Worm (Caenorhabditis elegans): ENCODE results near the gene chmp-7.

Gene chmp-7

DNA sequence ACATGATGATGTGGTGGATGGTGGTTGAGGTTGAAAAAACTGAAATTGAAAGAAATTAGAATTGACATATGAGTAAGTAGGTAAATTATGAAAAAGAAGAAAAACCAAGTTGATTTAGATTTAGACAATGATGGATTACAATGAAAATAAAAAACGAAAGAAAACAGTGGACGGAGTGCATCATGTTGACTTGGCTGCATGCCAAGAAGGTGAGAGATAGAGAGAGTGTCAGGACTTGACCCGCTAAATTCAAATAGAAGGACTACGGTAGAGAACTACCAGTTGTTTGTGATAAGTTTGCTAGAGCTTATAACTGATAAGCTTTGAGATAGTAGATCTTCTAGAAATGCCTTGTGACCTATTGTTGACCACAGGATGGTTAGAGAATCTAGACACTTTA lies 6.3 kb downstream of the chmp-7 start, which contains the start of gene T24B8.3:
Gene T24B8.3 (minus strand): TSS at position 39 of the 400 bp plus-strand sequence.
- TF ChIP-seq fkh-10 (GFP tag; optimal IDR thresholded peaks at IDR 0.05) (no peak), nhr-28 (tag; optimal IDR thresholded peaks at IDR 0.05) (no peak), nhr-77 (tag; optimal IDR thresholded peaks at IDR 0.05) (no peak), R02D3.7 (tag; optimal IDR thresholded peaks at IDR 0.05) (no peak), nhr-11 (tag; optimal IDR thresholded peaks at IDR 0.05) (no peak), nhr-237 (tag; optimal IDR thresholded peaks at IDR 0.05) (no peak), pqm-1 (tag; optimal IDR thresholded peaks at IDR 0.05) (no peak), nhr-23 (tag; optimal IDR thresholded peaks at IDR 0.05) (peak; percentile 53), pha-4 (tag; optimal IDR thresholded peaks at IDR 0.05) (peak; percentile 72), eor-1 (tag; optimal IDR thresholded peaks at IDR 0.05) (no peak)

DNA sequence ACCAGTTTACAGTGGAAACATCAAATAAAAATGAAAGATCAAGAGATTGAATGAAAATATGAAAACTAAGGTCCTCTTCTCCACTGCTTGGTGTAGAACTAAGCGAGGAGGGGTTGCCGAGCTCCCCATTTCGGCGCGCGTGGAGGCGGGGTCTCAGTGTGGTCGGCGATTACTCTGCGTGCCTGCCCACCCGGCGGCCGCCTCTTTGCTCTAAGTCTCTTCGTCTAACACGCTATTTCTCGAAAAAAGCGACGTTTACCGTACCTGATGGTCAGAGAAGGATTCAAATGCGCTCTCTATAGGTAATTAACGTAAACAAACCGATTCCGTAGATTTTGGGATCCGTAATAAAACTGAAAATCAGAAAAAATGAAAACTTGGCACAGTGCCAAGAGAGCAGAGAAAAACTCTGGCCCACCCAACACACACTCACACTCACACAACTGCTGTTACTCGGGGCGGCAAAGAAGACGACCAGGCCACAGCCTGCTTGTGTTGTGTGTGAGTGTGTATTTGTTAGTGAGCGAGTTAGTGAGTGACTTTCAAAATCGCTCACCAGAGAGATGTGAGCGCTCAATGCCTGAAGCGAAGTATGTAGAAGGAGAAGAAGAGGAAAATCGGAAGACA lies 6.9 kb downstream of the chmp-7 start:
- TF ChIP-seq nhr-25 (tag; optimal IDR thresholded peaks at IDR 0.05) (peak; percentile 42), elt-2 (tag; optimal IDR thresholded peaks at IDR 0.05) (peak; percentile 63), elt-3 (tag; optimal IDR thresholded peaks at IDR 0.05) (no peak), pha-4 (tag; optimal IDR thresholded peaks at IDR 0.05) (peak; percentile 85), unc-62 (GFP tag; optimal IDR thresholded peaks at IDR 0.05) (no peak), lsy-12 (tag; optimal IDR thresholded peaks at IDR 0.05) (no peak), mml-1 (tag; optimal IDR thresholded peaks at IDR 0.05) (no peak), daf-12 (tag; optimal IDR thresholded peaks at IDR 0.05) (no peak), nhr-43 (tag; optimal IDR thresholded peaks at IDR 0.05; ENCODE audit: poor library complexity, severe bottlenecking) (no peak), fkh-2 (tag; optimal IDR thresholded peaks at IDR 0.05) (peak; percentile 41), nhr-237 (tag; optimal IDR thresholded peaks at IDR 0.05) (no peak), nhr-11 (tag; optimal IDR thresholded peaks at IDR 0.05) (peak; percentile 70), nfya-1 (tag; optimal IDR thresholded peaks at IDR 0.05; ENCODE audit: insufficient read depth) (peak; percentile 79), nhr-67 (tag; optimal IDR thresholded peaks at IDR 0.05) (no peak), lin-15B (tag; optimal IDR thresholded peaks at IDR 0.05) (peak; percentile 68), fkh-10 (GFP tag; optimal IDR thresholded peaks at IDR 0.05) (no peak), ztf-4 (tag; optimal IDR thresholded peaks at IDR 0.05) (no peak), tbx-2 (tag; optimal IDR thresholded peaks at IDR 0.05) (peak; percentile 15), nhr-28 (tag; optimal IDR thresholded peaks at IDR 0.05) (no peak), pqm-1 (tag; optimal IDR thresholded peaks at IDR 0.05) (peak; percentile 48), sea-2 (GFP tag; optimal IDR thresholded peaks at IDR 0.05) (peak; percentile 88), aly-2 (tag; optimal IDR thresholded peaks at IDR 0.05) (no peak), nhr-23 (tag; optimal IDR thresholded peaks at IDR 0.05) (peak; percentile 39), elt-1 (tag; optimal IDR thresholded peaks at IDR 0.05) (no peak), ZK546.5 (tag; optimal IDR thresholded peaks at IDR 0.05) (no peak), lin-39 (tag; optimal IDR thresholded peaks at IDR 0.05) (peak; percentile 89), hmg-11 (tag; optimal IDR thresholded peaks at IDR 0.05) (peak; percentile 77), jun-1 (tag; optimal IDR thresholded peaks at IDR 0.05) (peak; percentile 62)

DNA sequence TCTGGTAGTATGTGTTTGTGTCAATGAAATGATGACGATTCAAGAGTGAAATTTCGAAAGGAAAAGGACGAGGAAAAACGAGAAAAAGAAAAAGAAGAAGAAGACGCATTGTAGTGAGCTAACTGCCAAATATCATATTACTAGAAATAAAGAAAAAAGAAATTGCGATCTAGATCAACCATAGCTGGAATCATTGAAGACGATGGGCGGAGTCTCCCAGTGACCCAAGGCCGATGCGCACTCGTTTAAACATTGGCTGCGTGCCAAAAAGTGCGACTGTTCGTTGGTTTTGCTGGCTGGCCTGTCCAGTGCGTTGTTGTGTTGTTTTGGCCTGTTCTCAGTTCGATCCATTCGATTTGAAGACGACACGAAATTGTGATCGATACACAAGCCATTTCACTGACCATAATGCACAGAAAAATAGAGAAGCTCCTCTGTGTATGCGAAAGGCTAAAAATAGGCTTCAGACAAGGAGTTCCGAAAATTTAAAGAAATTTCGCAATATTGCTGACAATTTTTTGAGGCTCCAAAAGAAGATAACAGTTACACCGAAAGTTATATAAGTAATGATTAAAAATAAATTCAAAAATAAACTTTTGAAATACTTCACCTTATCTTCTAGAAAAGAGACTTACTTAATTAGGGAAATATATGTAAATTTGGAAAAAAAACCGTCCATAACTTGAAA lies 7.6 kb downstream of the chmp-7 start:
- TF ChIP-seq nhr-23 (tag; optimal IDR thresholded peaks at IDR 0.05): peak; percentile 43
- no peak for TF ChIP-seq lsy-12 (tag; optimal IDR thresholded peaks at IDR 0.05)
- TF ChIP-seq nhr-25 (tag; optimal IDR thresholded peaks at IDR 0.05): peak; percentile 56

DNA sequence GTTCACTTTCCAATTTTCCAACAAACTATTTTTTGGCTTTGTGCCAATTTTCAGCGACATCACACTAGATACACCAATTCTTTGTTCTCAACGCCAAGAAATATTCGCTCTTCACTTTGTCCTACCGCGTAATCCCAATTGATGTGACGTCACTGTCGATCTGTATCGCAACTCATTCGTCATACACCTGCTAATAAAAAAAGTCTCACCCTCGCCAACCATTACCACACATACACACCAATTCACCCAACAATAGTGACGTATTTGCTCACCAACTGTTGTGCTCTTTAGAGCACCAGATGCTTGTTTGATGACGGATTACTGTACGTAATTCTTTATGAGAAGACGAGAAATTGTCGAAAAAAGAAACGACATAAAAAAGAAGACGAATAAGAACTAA lies 8.6 kb downstream of the chmp-7 start:
- TF ChIP-seq pha-4 (tag; optimal IDR thresholded peaks at IDR 0.05) (peak; percentile 54), nhr-23 (tag; optimal IDR thresholded peaks at IDR 0.05) (no peak), tbx-2 (tag; optimal IDR thresholded peaks at IDR 0.05) (no peak)

DNA sequence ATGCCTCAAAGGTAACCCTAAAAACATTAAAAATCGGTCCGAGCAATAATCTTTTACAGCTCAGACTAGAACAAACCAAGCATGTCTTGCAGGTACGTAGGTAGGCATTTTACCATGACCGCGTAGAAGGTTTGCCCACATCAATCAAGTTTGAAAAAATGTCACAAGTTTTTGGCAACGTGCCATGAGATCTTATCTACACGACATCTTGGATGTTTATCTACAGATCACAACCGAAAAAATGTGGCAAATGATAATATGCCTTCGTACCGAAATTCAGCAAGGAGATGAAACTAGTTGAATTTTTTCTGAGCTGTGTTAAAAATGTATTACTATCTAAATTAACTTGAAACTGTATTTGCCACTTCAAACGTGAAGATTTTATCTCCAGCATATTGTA lies 9.7 kb downstream of the chmp-7 start:
- TF ChIP-seq fkh-10 (GFP tag; optimal IDR thresholded peaks at IDR 0.05): no peak
- peak; percentile 94 for TF ChIP-seq elt-1 (tag; optimal IDR thresholded peaks at IDR 0.05)
- peak; percentile 54 for TF ChIP-seq nhr-25 (tag; optimal IDR thresholded peaks at IDR 0.05)
- TF ChIP-seq mdl-1 (tag; optimal IDR thresholded peaks at IDR 0.05): no peak
